Fruit fly (Drosophila melanogaster): ENCODE measurements around the gene chm.
A peak's percentile ranks its signal among the peaks of the same experiment; 100 is the strongest.

Gene chm

dm6 chr2L:7426326-7427066 lies 14.3 kb downstream of the chm start, which contains the start of gene muc (continued):
- TF ChIP-seq slou (GFP tag; optimal IDR thresholded peaks at IDR 0.05) (peak; percentile 41), PHDP (tag; optimal IDR thresholded peaks at IDR 0.05) (peak; percentile 32), tup (GFP tag; optimal IDR thresholded peaks at IDR 0.05) (no peak), cad (GFP tag; optimal IDR thresholded peaks at IDR 0.05) (no peak), row (GFP tag; IDR thresholded peaks at IDR 0.05) (peak; percentile 90), Lhr (GFP tag; optimal IDR thresholded peaks at IDR 0.05) (peak; percentile 90), Ada2b (GFP tag; IDR thresholded peaks at IDR 0.05) (no peak), CG4820 (GFP tag; optimal IDR thresholded peaks at IDR 0.05) (peak; percentile 20), br (optimal IDR thresholded peaks at IDR 0.05) (no peak), Rx (GFP tag; IDR thresholded peaks at IDR 0.05) (no peak), CG12391 (tag; optimal IDR thresholded peaks at IDR 0.05) (peak; percentile 68), hbn (GFP tag; IDR thresholded peaks at IDR 0.05; ENCODE audit: partially characterized antibody) (peak; percentile 36; the same call in 1 of the 2 replicates), Hey (tag; optimal IDR thresholded peaks at IDR 0.05) (no peak), tap (tag; optimal IDR thresholded peaks at IDR 0.05) (peak; percentile 13), CG11696 (GFP tag; IDR thresholded peaks at IDR 0.05) (0 out of 2 replicates have a peak, but pooled peaks have one; percentile 16), Dbx (GFP tag; IDR thresholded peaks at IDR 0.05) (no peak), sim (GFP tag; IDR thresholded peaks at IDR 0.05) (no peak), CG15011 (GFP tag; optimal IDR thresholded peaks at IDR 0.05) (no peak), HHEX (GFP tag; optimal IDR thresholded peaks at IDR 0.05) (no peak), Mrtf (GFP tag; IDR thresholded peaks at IDR 0.05) (no peak; the same call in 2 of the 3 replicates), Dad (GFP tag; optimal IDR thresholded peaks at IDR 0.05) (no peak), ken (GFP tag; IDR thresholded peaks at IDR 0.05) (0 out of 3 replicates have a peak, but pooled peaks have one; percentile 8), CG14014 (GFP tag; IDR thresholded peaks at IDR 0.05) (0 out of 2 replicates have a peak, but pooled peaks have one; percentile 14), Hsf (GFP tag; optimal IDR thresholded peaks at IDR 0.05) (peak; percentile 2), CG15514 (GFP tag; optimal IDR thresholded peaks at IDR 0.05) (peak; percentile 42), CG6689 (GFP tag; IDR thresholded peaks at IDR 0.05) (peak; percentile 40), CG6254 (GFP tag; optimal IDR thresholded peaks at IDR 0.05) (no peak), bcd (GFP tag; optimal IDR thresholded peaks at IDR 0.05) (peak; percentile 34), pan (optimal IDR thresholded peaks at IDR 0.05) (no peak), pan (GFP tag; optimal IDR thresholded peaks at IDR 0.05 in 1 of 2, IDR thresholded peaks at IDR 0.05 in 1 of 2) (peak in 1 of 2 experiments; percentile 59), fru (optimal IDR thresholded peaks at IDR 0.05) (no peak), pnt (GFP tag; optimal IDR thresholded peaks at IDR 0.05) (no peak), Atf3 (GFP tag; optimal IDR thresholded peaks at IDR 0.05) (no peak), grau (tag; optimal IDR thresholded peaks at IDR 0.05) (peak; percentile 55), Dfd (GFP tag; optimal IDR thresholded peaks at IDR 0.05) (peak in 1 of 2 experiments; percentile 43), zfh2 (GFP tag; optimal IDR thresholded peaks at IDR 0.05) (peak; percentile 41), crol (GFP tag; IDR thresholded peaks at IDR 0.05) (no peak), wek (GFP tag; optimal IDR thresholded peaks at IDR 0.05) (no peak), lmd (GFP tag; IDR thresholded peaks at IDR 0.05) (peak; percentile 40), HLH54F (GFP tag; optimal IDR thresholded peaks at IDR 0.05) (peak; percentile 19), CG16779 (GFP tag; IDR thresholded peaks at IDR 0.05) (no peak), hkb (optimal IDR thresholded peaks at IDR 0.05) (peak; percentile 79), hkb (GFP tag; IDR thresholded peaks at IDR 0.05) (no peak), ap (GFP tag; IDR thresholded peaks at IDR 0.05) (no peak), HLH3B (GFP tag; IDR thresholded peaks at IDR 0.05) (peak; percentile 45; the same call in 1 of the 2 replicates), YL-1 (GFP tag; optimal IDR thresholded peaks at IDR 0.05) (no peak), al (GFP tag; IDR thresholded peaks at IDR 0.05) (no peak), abd-A (tag; optimal IDR thresholded peaks at IDR 0.05) (peak; percentile 53), esg (GFP tag; conservative IDR thresholded peaks at IDR 0.05) (no peak), pum (GFP tag; optimal IDR thresholded peaks at IDR 0.05) (peak; percentile 11), CG15073 (GFP tag; optimal IDR thresholded peaks at IDR 0.05) (no peak), CG12155 (GFP tag; optimal IDR thresholded peaks at IDR 0.05) (peak; percentile 33)

Measured in whole organism, embryonic.